Worm (Caenorhabditis elegans) whole organism, L4 larva: ENCODE measurements around the gene Y105C5B.20.

Experiments used
- ceh-28 ChIP-seq: fragments of 150-350 bp; optimal IDR thresholded peaks from 2 replicates; lab custom pipeline; 2014; ENCODE audit warnings: missing biosample characterization, missing genetic modification reagents, missing genetic modification characterization
- ceh-82 ChIP-seq: sonication (generic microtip); optimal IDR thresholded peaks from 2 replicates; lab custom pipeline; 2017; ENCODE audit warnings: missing biosample characterization, missing genetic modification characterization
- dmd-9 ChIP-seq: fragments of 200-800 bp; sonication (Bioruptor generic); IDR thresholded peaks from 2 replicates; pipeline ENCODE4 v1.3.6; 2022; ENCODE audit warnings: missing genetic modification reagents, missing genetic modification characterization, missing compliant biosample characterization
- dpl-1 ChIP-seq: fragments of 150-350 bp; optimal IDR thresholded peaks from 2 replicates; lab custom pipeline; 2014; ENCODE audit warnings: missing biosample characterization, missing genetic modification reagents, missing genetic modification characterization
- fos-1 ChIP-seq: fragments of 150-350 bp; optimal IDR thresholded peaks from 2 replicates; lab custom pipeline; 2014; ENCODE audit warnings: missing biosample characterization, missing genetic modification characterization
- mxl-3 ChIP-seq: fragments of 200-800 bp; sonication (Bioruptor generic); optimal IDR thresholded peaks from 2 replicates; lab custom pipeline; 2018; ENCODE audit warnings: mild to moderate bottlenecking, missing genetic modification characterization, missing compliant biosample characterization
- nhr-25 ChIP-seq: sonication (generic microtip); optimal IDR thresholded peaks from 2 replicates; lab custom pipeline; 2017; ENCODE audit warnings: missing genetic modification characterization, mild to moderate bottlenecking, missing compliant biosample characterization, antibody characterized with exemption, moderate library complexity, borderline replicate concordance; ENCODE audit not compliant: insufficient read depth
- snpc-4 ChIP-seq: fragments of 150-350 bp; optimal IDR thresholded peaks from 2 replicates; lab custom pipeline; 2014; ENCODE audit warnings: missing biosample characterization, missing genetic modification characterization
- unc-130 ChIP-seq: sonication (generic microtip); optimal IDR thresholded peaks from 2 replicates; lab custom pipeline; 2016; ENCODE audit warnings: missing genetic modification reagents, missing genetic modification characterization, missing compliant biosample characterization
- unc-62 ChIP-seq, 3 experiments: fragments of 150-350 bp in 1 of 3; sonication (generic microtip); optimal IDR thresholded peaks in 2 of 3; peaks in 1 of 3; 1 replicate in 1 of 3; 2 replicates in 2 of 3; lab custom pipeline; 2014 to 2017; ENCODE audit warnings: missing biosample characterization in 3 of 3, missing genetic modification characterization in 3 of 3, missing genetic modification reagents in 3 of 3, missing genotype in 1 of 3
- zag-1 ChIP-seq: fragments of 150-350 bp; optimal IDR thresholded peaks from 2 replicates; lab custom pipeline; 2014; ENCODE audit warnings: missing biosample characterization, missing genetic modification characterization
- zip-2 ChIP-seq: fragments of 150-350 bp; optimal IDR thresholded peaks from 2 replicates; lab custom pipeline; 2014; ENCODE audit warnings: missing biosample characterization, missing genetic modification characterization

DNA sequence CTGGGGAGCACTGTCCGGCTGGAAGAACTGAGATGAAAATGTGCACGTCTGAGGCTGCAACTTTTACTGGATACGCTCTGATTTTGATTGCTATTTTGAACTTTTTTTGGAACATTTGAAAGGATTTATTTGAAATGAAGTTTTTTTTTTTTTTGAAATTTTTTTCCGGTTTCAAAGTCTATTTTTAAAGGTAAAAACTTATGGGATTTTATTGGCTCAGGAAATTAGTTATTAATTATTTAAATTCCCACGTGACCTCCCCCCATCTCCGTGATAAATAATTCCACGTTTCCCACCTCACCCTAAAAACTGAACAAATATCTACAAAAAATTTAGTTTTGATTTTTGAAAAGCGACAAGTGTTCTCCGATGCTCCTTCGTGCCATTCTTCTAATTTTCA is 30.1 kb downstream of the Y105C5B.20 start, which contains the start of gene Y105C5B.18:
- no peak for TF ChIP-seq unc-130 (GFP tag; lab: Kevin White, UChicago)
- TF ChIP-seq nhr-25 (tag; lab: Kevin White, UChicago): no peak
- TF ChIP-seq fos-1 (tag; lab: Kevin White, UChicago): no peak
- no peak for TF ChIP-seq snpc-4 (tag; lab: Kevin White, UChicago)
- TF ChIP-seq zag-1 (tag; lab: Kevin White, UChicago): no peak
- TF ChIP-seq ceh-82 (tag; lab: Kevin White, UChicago): no peak
- no peak for TF ChIP-seq dmd-9
- no peak for TF ChIP-seq ceh-28 (tag; lab: Kevin White, UChicago)
- TF ChIP-seq zip-2 (tag; lab: Kevin White, UChicago): no peak
- TF ChIP-seq dpl-1 (GFP tag; lab: Kevin White, UChicago): no peak
- TF ChIP-seq unc-62 (GFP tag; optimal IDR thresholded peaks at IDR 0.05 in 1 of 2; lab: Kevin White, UChicago): no peak
- no peak for TF ChIP-seq unc-62 (tag; optimal IDR thresholded peaks at IDR 0.05; lab: Kevin White, UChicago)
- TF ChIP-seq mxl-3: no peak
